Worm (Caenorhabditis elegans) whole organism, L3 larva: ENCODE data around the gene str-89.

Source experiments
- R02D3.7 ChIP-seq: fragments of 150-350 bp; optimal IDR thresholded peaks from 2 replicates; lab custom pipeline; 2014; ENCODE audit warnings: missing biosample characterization, missing genetic modification characterization
- ZK546.5 ChIP-seq: sonication (generic microtip); optimal IDR thresholded peaks from 2 replicates; lab custom pipeline; 2017; ENCODE audit warnings: missing biosample characterization, missing genetic modification characterization
- ama-1 ChIP-seq: fragments of 150-350 bp; optimal IDR thresholded peaks from 2 replicates; lab custom pipeline; 2018
- ceh-16 ChIP-seq: sonication (generic microtip); optimal IDR thresholded peaks from 2 replicates; lab custom pipeline; 2017; ENCODE audit warnings: missing biosample characterization, missing genetic modification characterization
- ceh-28 ChIP-seq: fragments of 150-350 bp; optimal IDR thresholded peaks from 2 replicates; lab custom pipeline; 2014; ENCODE audit warnings: missing biosample characterization, missing genetic modification reagents, missing genetic modification characterization
- ceh-82 ChIP-seq: fragments of 150-350 bp; optimal IDR thresholded peaks from 2 replicates; lab custom pipeline; 2014; ENCODE audit warnings: missing biosample characterization, missing genetic modification characterization
- ceh-9 ChIP-seq: sonication (generic microtip); optimal IDR thresholded peaks from 2 replicates; lab custom pipeline; 2018; ENCODE audit warnings: missing biosample characterization, missing genetic modification characterization
- daf-12 ChIP-seq: fragments of 150-350 bp; optimal IDR thresholded peaks from 2 replicates; lab custom pipeline; 2014; ENCODE audit warnings: missing biosample characterization, missing genetic modification reagents, missing genetic modification characterization
- egl-27 ChIP-seq: sonication (generic microtip); optimal IDR thresholded peaks from 4 replicates; lab custom pipeline; 2017; ENCODE audit warnings: missing biosample characterization, missing genetic modification reagents, missing genetic modification characterization
- elt-1 ChIP-seq: fragments of 150-350 bp; optimal IDR thresholded peaks from 2 replicates; lab custom pipeline; 2014; ENCODE audit warnings: missing biosample characterization, missing genetic modification characterization
- elt-2 ChIP-seq: sonication (generic microtip); optimal IDR thresholded peaks from 2 replicates; lab custom pipeline; 2016; ENCODE audit warnings: missing genetic modification reagents, mild to moderate bottlenecking, missing genetic modification characterization, missing compliant biosample characterization
- elt-3 ChIP-seq, 3 experiments: fragments of 150-350 bp in 1 of 3; sonication (generic microtip) in 2 of 3; optimal IDR thresholded peaks; 2 replicates in 2 of 3; 4 replicates in 1 of 3; lab custom pipeline; 2014 to 2017; ENCODE audit warnings: missing biosample characterization in 3 of 3, missing genetic modification characterization in 3 of 3
- eor-1 ChIP-seq, 2 experiments: fragments of 150-350 bp; optimal IDR thresholded peaks; 2 replicates each; lab custom pipeline; 2014 to 2018; ENCODE audit warnings: missing biosample characterization in 2 of 2, missing genetic modification characterization in 2 of 2
- fkh-10 ChIP-seq: sonication (generic microtip); optimal IDR thresholded peaks from 2 replicates; lab custom pipeline; 2017; ENCODE audit warnings: missing biosample characterization, missing genetic modification reagents, missing genetic modification characterization
- fkh-2 ChIP-seq: fragments of 150-350 bp; optimal IDR thresholded peaks from 2 replicates; lab custom pipeline; 2014; ENCODE audit warnings: missing biosample characterization, missing genetic modification reagents, missing genetic modification characterization
- fos-1 ChIP-seq: fragments of 150-350 bp; optimal IDR thresholded peaks from 2 replicates; lab custom pipeline; 2014; ENCODE audit warnings: missing biosample characterization, missing genetic modification characterization
- hmg-11 ChIP-seq: sonication (generic microtip); optimal IDR thresholded peaks from 2 replicates; lab custom pipeline; 2016; ENCODE audit warnings: missing genetic modification characterization, missing compliant biosample characterization
- lin-15B ChIP-seq: fragments of 150-350 bp; optimal IDR thresholded peaks from 2 replicates; lab custom pipeline; 2014; ENCODE audit warnings: missing biosample characterization, missing genetic modification characterization
- lin-39 ChIP-seq: fragments of 150-350 bp; optimal IDR thresholded peaks from 2 replicates; lab custom pipeline; 2018; ENCODE audit warnings: missing biosample characterization, missing genetic modification reagents, missing genetic modification characterization
- mdl-1 ChIP-seq: fragments of 150-350 bp; optimal IDR thresholded peaks from 2 replicates; lab custom pipeline; 2014; ENCODE audit warnings: missing biosample characterization, missing genetic modification characterization
- mml-1 ChIP-seq: fragments of 150-350 bp; sonication (generic microtip); optimal IDR thresholded peaks from 3 replicates; lab custom pipeline; 2014; ENCODE audit warnings: missing biosample characterization, missing genetic modification characterization
- nhr-11 ChIP-seq: fragments of 150-350 bp; optimal IDR thresholded peaks from 2 replicates; lab custom pipeline; 2014; ENCODE audit warnings: missing biosample characterization, missing genetic modification characterization
- nhr-12 ChIP-seq: fragments of 150-350 bp; optimal IDR thresholded peaks from 2 replicates; lab custom pipeline; 2014; ENCODE audit warnings: missing biosample characterization, missing genetic modification characterization
- nhr-23 ChIP-seq: fragments of 150-350 bp; optimal IDR thresholded peaks from 2 replicates; lab custom pipeline; 2014; ENCODE audit warnings: missing biosample characterization, missing genetic modification reagents, missing genetic modification characterization
- nhr-237 ChIP-seq: fragments of 150-350 bp; optimal IDR thresholded peaks from 2 replicates; lab custom pipeline; 2014; ENCODE audit warnings: missing biosample characterization, missing genetic modification characterization
- nhr-25 ChIP-seq: sonication (generic microtip); optimal IDR thresholded peaks from 2 replicates; lab custom pipeline; 2017; ENCODE audit warnings: missing biosample characterization, missing genetic modification characterization
- nhr-76 ChIP-seq: fragments of 150-350 bp; sonication (generic microtip); optimal IDR thresholded peaks from 5 replicates; lab custom pipeline; 2014; ENCODE audit warnings: missing biosample characterization, missing genetic modification characterization
- nhr-77 ChIP-seq: fragments of 150-350 bp; optimal IDR thresholded peaks from 2 replicates; lab custom pipeline; 2014; ENCODE audit warnings: missing biosample characterization, missing genetic modification characterization
- pha-4 ChIP-seq: fragments of 150-350 bp; optimal IDR thresholded peaks from 2 replicates; lab custom pipeline; 2014; ENCODE audit warnings: missing biosample characterization, missing genetic modification reagents, missing genetic modification characterization
- pqm-1 ChIP-seq: fragments of 150-350 bp; optimal IDR thresholded peaks from 2 replicates; lab custom pipeline; 2017; ENCODE audit warnings: missing biosample characterization, missing genetic modification characterization, inconsistent platforms
- sea-2 ChIP-seq: fragments of 150-350 bp; sonication (generic microtip); optimal IDR thresholded peaks from 4 replicates; lab custom pipeline; 2014; ENCODE audit warnings: missing biosample characterization, missing genetic modification reagents, missing genetic modification characterization
- skn-1 ChIP-seq: fragments of 150-350 bp; optimal IDR thresholded peaks from 2 replicates; lab custom pipeline; 2014; ENCODE audit warnings: missing biosample characterization, missing genetic modification characterization
- tbx-2 ChIP-seq: sonication (generic microtip); optimal IDR thresholded peaks from 2 replicates; lab custom pipeline; 2016; ENCODE audit warnings: mild to moderate bottlenecking, missing genetic modification characterization, missing compliant biosample characterization
- unc-39 ChIP-seq: sonication (generic microtip); optimal IDR thresholded peaks from 4 replicates; lab custom pipeline; 2017; ENCODE audit warnings: missing biosample characterization, missing genetic modification characterization
- unc-62 ChIP-seq: fragments of 150-350 bp; sonication (generic microtip); optimal IDR thresholded peaks from 4 replicates; lab custom pipeline; 2014; ENCODE audit warnings: missing biosample characterization, missing genetic modification reagents, missing genetic modification characterization
- zag-1 ChIP-seq: fragments of 150-350 bp; optimal IDR thresholded peaks from 2 replicates; lab custom pipeline; 2014; ENCODE audit warnings: missing biosample characterization, missing genetic modification characterization
- ztf-11 ChIP-seq: fragments of 150-350 bp; optimal IDR thresholded peaks from 2 replicates; lab custom pipeline; 2014; ENCODE audit warnings: missing biosample characterization, missing genetic modification characterization
- ztf-4 ChIP-seq: fragments of 150-350 bp; optimal IDR thresholded peaks from 2 replicates; lab custom pipeline; 2014; ENCODE audit warnings: missing biosample characterization, missing genetic modification characterization

str-89 gene

DNA sequence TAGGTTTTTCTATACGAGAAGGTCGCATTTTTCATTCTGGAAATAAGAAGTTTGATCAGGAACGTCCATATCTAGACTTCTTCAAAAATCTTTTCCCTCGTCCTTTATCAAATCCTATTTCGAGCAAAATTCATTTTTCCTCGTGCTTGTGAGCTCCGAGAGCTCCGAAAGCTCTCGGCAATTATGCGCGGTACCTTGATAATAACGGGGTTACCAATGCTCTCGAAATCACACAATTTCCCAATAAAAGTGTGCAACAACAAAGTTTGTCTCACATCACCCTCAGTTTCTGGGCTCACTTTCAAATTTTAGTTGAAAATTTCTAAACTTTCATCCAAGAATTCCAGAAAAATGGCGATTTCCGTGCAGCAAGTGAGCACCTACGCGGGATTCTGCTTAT, at the start of gene str-89:
str-89 (plus strand) TSS at position 301 of the 400 bp plus-strand sequence.
- TF ChIP-seq sea-2 (GFP tag; lab: Kevin White, UChicago) (no peak), nhr-25 (tag; lab: Kevin White, UChicago) (no peak)
- TF ChIP-seq, all 47 proteins: peak for 0

DNA sequence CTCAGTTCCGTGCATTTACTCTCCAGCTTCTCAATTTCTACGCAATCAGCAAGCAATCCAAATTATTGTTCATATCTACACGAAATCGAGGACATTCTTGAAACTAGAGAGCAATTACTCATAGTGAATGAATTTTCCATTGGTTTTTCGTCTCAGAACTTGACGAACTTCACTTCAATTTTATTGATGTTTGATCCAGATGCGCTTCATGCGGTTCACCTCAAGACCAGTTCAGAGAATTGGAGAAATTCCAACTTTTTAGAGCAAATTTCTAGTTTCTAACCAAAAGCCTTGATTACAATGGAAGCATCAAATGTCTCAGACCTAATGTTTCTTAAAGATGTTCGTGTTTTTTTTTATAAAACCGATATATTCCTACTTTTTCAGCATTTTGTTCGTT, 48.4 kb upstream of the str-89 start, which contains the start of gene Y6G8.8:
Y6G8.8 (plus strand) TSS at position 301 of the 400 bp plus-strand sequence.
- TF ChIP-seq mdl-1 (tag; lab: Kevin White, UChicago) (no peak), tbx-2 (tag; lab: Kevin White, UChicago) (no peak), fkh-10 (no peak), mml-1 (tag; lab: Kevin White, UChicago) (no peak), ceh-82 (tag; lab: Kevin White, UChicago) (no peak), nhr-237 (no peak), eor-1 (tag; optimal IDR thresholded peaks at IDR 0.05; lab: Kevin White, UChicago) (no peak), nhr-25 (tag; lab: Kevin White, UChicago) (no peak), nhr-76 (tag; lab: Kevin White, UChicago) (no peak), unc-62 (GFP tag; lab: Kevin White, UChicago) (no peak)

ce11 chrV:17623230-17623629, 45.4 kb upstream of the str-89 start, which contains the start of gene F57G4.1:
F57G4.1 (plus strand) TSS chrV:17623530.
- TF ChIP-seq tbx-2 (tag; lab: Kevin White, UChicago) (no peak), pqm-1 (tag; lab: Kevin White, UChicago) (no peak), R02D3.7 (no peak), lin-39 (tag; lab: Kevin White, UChicago) (no peak), fos-1 (tag; lab: Kevin White, UChicago) (no peak), elt-2 (no peak), nhr-12 (no peak), lin-15B (tag; lab: Kevin White, UChicago) (no peak), ceh-16 (tag; lab: Kevin White, UChicago) (no peak), nhr-11 (tag; lab: Kevin White, UChicago) (no peak), elt-3 (tag; optimal IDR thresholded peaks at IDR 0.05; lab: Kevin White, UChicago) (no peak), unc-39 (tag; lab: Kevin White, UChicago) (no peak), fkh-2 (tag; lab: Kevin White, UChicago) (no peak), daf-12 (tag; lab: Kevin White, UChicago) (no peak), ZK546.5 (tag; lab: Kevin White, UChicago) (no peak), fkh-10 (no peak), ceh-28 (tag; lab: Kevin White, UChicago) (no peak)

- TF ChIP-seq zag-1: no peak
- no peak for TF ChIP-seq ztf-4 (tag; lab: Kevin White, UChicago)
- no peak for TF ChIP-seq unc-39 (tag; lab: Kevin White, UChicago)
- TF ChIP-seq fkh-10: no peak
- TF ChIP-seq elt-2: no peak
- no peak for TF ChIP-seq skn-1 (tag; lab: Kevin White, UChicago)
- no peak for TF ChIP-seq nhr-12
- TF ChIP-seq nhr-25 (tag; lab: Kevin White, UChicago): no peak
- no peak for TF ChIP-seq unc-62 (GFP tag; lab: Kevin White, UChicago)
Measured at ce11 chrV:17624906-17625305, 43.7 kb upstream of the str-89 start, which contains the start of gene F57G4.11. F57G4.11 (plus strand) TSS chrV:17625206.

DNA sequence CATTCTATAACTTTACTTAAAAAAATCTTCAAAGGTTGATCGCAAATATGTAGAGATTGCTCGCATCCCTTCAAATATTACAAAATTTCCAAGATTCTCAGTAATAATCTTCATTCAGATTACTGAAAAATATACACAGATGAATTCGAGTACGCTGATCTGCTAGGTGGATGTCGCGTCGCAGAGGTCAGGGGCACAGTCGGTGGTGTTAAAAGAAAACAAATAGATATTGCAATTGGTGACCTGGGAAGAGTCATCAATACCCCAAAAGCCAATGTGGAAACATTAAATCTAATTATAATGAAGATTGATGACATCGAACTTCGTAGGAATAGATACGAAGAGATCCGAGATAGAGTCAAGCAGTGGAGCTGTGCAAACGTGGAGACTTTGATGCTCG, 40.1 kb upstream of the str-89 start, which contains the start of gene F57G4.10:
F57G4.10 (plus strand) TSS at position 301 of the 400 bp plus-strand sequence.
- TF ChIP-seq unc-62 (GFP tag; lab: Kevin White, UChicago): no peak
- no peak for TF ChIP-seq ceh-82 (tag; lab: Kevin White, UChicago)
- no peak for TF ChIP-seq nhr-23
- no peak for TF ChIP-seq egl-27 (tag; lab: Kevin White, UChicago)
- no peak for TF ChIP-seq ama-1 (lab: Kevin White, UChicago)
- TF ChIP-seq fkh-2 (tag; lab: Kevin White, UChicago): no peak
- no peak for TF ChIP-seq mml-1 (tag; lab: Kevin White, UChicago)
- TF ChIP-seq pqm-1 (tag; lab: Kevin White, UChicago): no peak
- TF ChIP-seq nhr-77 (tag; lab: Kevin White, UChicago): no peak
- no peak for TF ChIP-seq nhr-25 (tag; lab: Kevin White, UChicago)
- no peak for TF ChIP-seq ztf-4 (tag; lab: Kevin White, UChicago)
- TF ChIP-seq ceh-16 (tag; lab: Kevin White, UChicago): no peak
- no peak for TF ChIP-seq skn-1 (tag; lab: Kevin White, UChicago)
- TF ChIP-seq elt-1 (tag; lab: Kevin White, UChicago): no peak
- TF ChIP-seq pha-4: no peak
- no peak for TF ChIP-seq ztf-11 (tag; lab: Kevin White, UChicago)
- TF ChIP-seq hmg-11 (tag; lab: Kevin White, UChicago): no peak
- no peak for TF ChIP-seq ceh-9 (tag; lab: Kevin White, UChicago)
